Fruit fly (Drosophila melanogaster) whole organism, prepupa: ENCODE measurements around the gene knk.

Experiments used
- CG10669 ChIP-seq: fragments of 200-800 bp; sonication (Bioruptor generic); optimal IDR thresholded peaks from 3 replicates; lab custom pipeline; 2018; ENCODE audit warnings: missing biosample characterization, mild to moderate bottlenecking, missing genetic modification characterization, moderate library complexity
- CG1621 ChIP-seq: fragments of 200-800 bp; sonication (Bioruptor generic); optimal IDR thresholded peaks from 3 replicates; lab custom pipeline; 2018; ENCODE audit warnings: missing biosample characterization, mild to moderate bottlenecking, missing genetic modification characterization
- CG16779 ChIP-seq: fragments of 200-800 bp; sonication (Bioruptor generic); optimal IDR thresholded peaks from 3 replicates; lab custom pipeline; 2017; ENCODE audit warnings: missing biosample characterization, mild to moderate bottlenecking, missing genetic modification characterization
- CG6163 ChIP-seq: fragments of 200-800 bp; sonication (Bioruptor generic); IDR thresholded peaks from 3 replicates; pipeline ENCODE4 v1.3.6; 2022; ENCODE audit warnings: missing biosample characterization, missing genetic modification characterization
- CG6854 ChIP-seq: fragments of 200-800 bp; sonication (Bioruptor generic); optimal IDR thresholded peaks from 2 replicates; lab custom pipeline; 2017; ENCODE audit warnings: missing biosample characterization, mild to moderate bottlenecking, missing genetic modification characterization
- Eip93F ChIP-seq: fragments of 200-800 bp; sonication (Bioruptor generic); optimal IDR thresholded peaks from 2 replicates; lab custom pipeline; 2016; ENCODE audit warnings: missing biosample characterization, mild to moderate bottlenecking, missing genetic modification characterization
- Gug ChIP-seq: fragments of 200-800 bp; sonication (Bioruptor generic); IDR thresholded peaks from 2 replicates; pipeline ENCODE4 v1.3.6; 2022; ENCODE audit warnings: missing biosample characterization, missing genetic modification characterization
- Hr38 ChIP-seq: sonication (Bioruptor generic); optimal IDR thresholded peaks from 2 replicates; lab custom pipeline; 2016; ENCODE audit warnings: missing biosample characterization, missing genetic modification characterization
- OdsH ChIP-seq: fragments of 200-800 bp; sonication (Bioruptor generic); optimal IDR thresholded peaks from 3 replicates; lab custom pipeline; 2016; ENCODE audit warnings: missing biosample characterization, missing genetic modification characterization
- Sox102F ChIP-seq: fragments of 200-800 bp; sonication (Bioruptor generic); optimal IDR thresholded peaks from 2 replicates; lab custom pipeline; 2016; ENCODE audit warnings: missing biosample characterization, mild to moderate bottlenecking, missing genetic modification characterization
- Sox14 ChIP-seq: fragments of 200-800 bp; sonication (Bioruptor generic); optimal IDR thresholded peaks from 3 replicates; lab custom pipeline; 2016; ENCODE audit warnings: missing biosample characterization, missing genetic modification characterization
- pdm3 ChIP-seq: fragments of 200-800 bp; sonication (Bioruptor generic); optimal IDR thresholded peaks from 3 replicates; lab custom pipeline; 2016; ENCODE audit warnings: missing biosample characterization, missing genetic modification characterization
- ss ChIP-seq, 2 experiments: fragments of 200-800 bp; sonication (Bioruptor generic); optimal IDR thresholded peaks; 2 replicates in 1 of 2; 3 replicates in 1 of 2; lab custom pipeline; 2017 to 2018; ENCODE audit warnings: mild to moderate bottlenecking in 2 of 2, missing biosample characterization in 2 of 2, missing genetic modification characterization in 2 of 2, moderate library complexity in 1 of 2
- topi ChIP-seq: fragments of 200-800 bp; sonication (Bioruptor generic); optimal IDR thresholded peaks from 3 replicates; lab custom pipeline; 2016; ENCODE audit warnings: missing biosample characterization, missing genetic modification characterization

dm6 chr3R:10095052-10095451 is 30.4 kb downstream of the knk start:
- no peak for TF ChIP-seq Hr38 (GFP tag; lab: Kevin White, UChicago)
- no peak for TF ChIP-seq Eip93F (GFP tag; lab: Kevin White, UChicago)
- no peak for TF ChIP-seq Gug (GFP tag; lab: Robert Waterston, UW)
- TF ChIP-seq topi (GFP tag; lab: Kevin White, UChicago): no peak
- no peak for TF ChIP-seq CG6854 (GFP tag; lab: Kevin White, UChicago)
- TF ChIP-seq OdsH (GFP tag; lab: Kevin White, UChicago): no peak
- no peak for TF ChIP-seq Sox14 (GFP tag; lab: Kevin White, UChicago)
- no peak for TF ChIP-seq pdm3 (GFP tag; lab: Kevin White, UChicago)
- TF ChIP-seq CG10669 (GFP tag; lab: Kevin White, UChicago): no peak
- TF ChIP-seq ss (GFP tag; optimal IDR thresholded peaks at IDR 0.05; lab: Kevin White, UChicago): no peak
- no peak for TF ChIP-seq CG1621 (tag; lab: Kevin White, UChicago)
- no peak for TF ChIP-seq CG6163
- no peak for TF ChIP-seq Sox102F (GFP tag; lab: Kevin White, UChicago)
- TF ChIP-seq CG16779 (tag; lab: Kevin White, UChicago): no peak
